Fruit fly (Drosophila melanogaster) Kc167 (cell line): ENCODE measurements around the gene CG42866.

Experiments used
- Myc ChIP-seq: fragments of >200 bp; optimal IDR thresholded peaks from 2 replicates; lab custom pipeline; 2017; ENCODE audit warnings: missing external identifiers
- Sin3A ChIP-seq: fragments of >200 bp; optimal IDR thresholded peaks from 2 replicates; lab custom pipeline; 2018; ENCODE audit warnings: missing external identifiers
- h ChIP-seq: fragments of >200 bp; optimal IDR thresholded peaks from 3 replicates; lab custom pipeline; 2018; ENCODE audit warnings: missing external identifiers
- psq ChIP-seq: fragments of >200 bp; optimal IDR thresholded peaks from 2 replicates; lab custom pipeline; 2017; ENCODE audit warnings: missing external identifiers
- ttk ChIP-seq: sonication (Bioruptor generic); optimal IDR thresholded peaks from 2 replicates; lab custom pipeline; 2017; ENCODE audit warnings: missing external identifiers

- no peak for TF ChIP-seq h (lab: Kevin White, UChicago)
- no peak for TF ChIP-seq ttk (lab: Kevin White, UChicago)
- TF ChIP-seq Sin3A (lab: Kevin White, UChicago): no peak
- no peak for TF ChIP-seq psq (lab: Kevin White, UChicago)
- TF ChIP-seq Myc (lab: Kevin White, UChicago): no peak
These were observed at the start of gene CG42866 for dm6 chr2L:19961585-19961984.
